Worm (Caenorhabditis elegans) whole organism, dauer: ENCODE results near the gene efr-3.

ENCODE experiments used
- unc-62 ChIP-seq: sonication (generic microtip); optimal IDR thresholded peaks from 2 replicates; lab custom pipeline; 2017; ENCODE audit warnings: missing biosample characterization, missing genetic modification reagents, missing genetic modification characterization

The efr-3 gene

DNA sequence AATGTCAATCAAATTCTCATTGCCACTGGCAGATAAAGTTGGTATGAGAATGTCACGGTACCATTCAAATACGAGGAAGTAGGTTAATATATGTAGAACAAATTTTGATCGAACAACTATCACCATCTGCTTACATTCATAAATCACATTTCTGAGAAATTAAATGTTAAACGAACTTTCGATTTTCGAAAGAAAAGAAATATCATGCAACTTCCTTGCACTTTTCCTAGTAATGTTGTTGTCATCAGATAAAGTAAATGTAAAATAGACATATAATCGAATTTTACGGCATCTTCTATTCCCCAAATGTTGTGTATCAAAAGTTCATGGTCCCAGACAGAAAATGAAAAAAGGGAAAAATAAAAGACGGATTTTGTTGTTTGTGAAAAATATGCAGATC lies 9.5 kb downstream of the efr-3 start:
- TF ChIP-seq unc-62, result no peak

DNA sequence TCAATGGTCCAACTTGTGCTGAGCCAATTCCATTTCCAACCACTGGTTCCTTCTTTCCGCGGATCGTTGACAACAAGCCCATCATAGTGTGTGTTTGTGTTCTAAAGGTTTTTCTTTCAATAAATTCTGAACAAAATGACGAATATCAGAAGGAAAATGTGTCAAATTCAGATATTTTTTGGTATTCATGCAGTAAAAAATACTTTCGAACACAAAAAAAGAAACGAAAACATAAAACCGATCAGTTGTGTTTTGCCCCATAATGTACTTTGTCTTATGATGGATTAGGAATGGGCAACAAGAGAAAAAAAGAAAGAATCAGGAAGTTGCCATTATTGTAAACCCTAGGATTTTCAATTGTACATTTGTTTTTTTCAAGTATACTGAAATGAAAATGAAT lies 11.8 kb downstream of the efr-3 start, which contains the start of gene glb-10:
Gene glb-10, minus strand, starts transcription at position 101 of the 400 bp plus-strand sequence.
- no peak for TF ChIP-seq unc-62

DNA sequence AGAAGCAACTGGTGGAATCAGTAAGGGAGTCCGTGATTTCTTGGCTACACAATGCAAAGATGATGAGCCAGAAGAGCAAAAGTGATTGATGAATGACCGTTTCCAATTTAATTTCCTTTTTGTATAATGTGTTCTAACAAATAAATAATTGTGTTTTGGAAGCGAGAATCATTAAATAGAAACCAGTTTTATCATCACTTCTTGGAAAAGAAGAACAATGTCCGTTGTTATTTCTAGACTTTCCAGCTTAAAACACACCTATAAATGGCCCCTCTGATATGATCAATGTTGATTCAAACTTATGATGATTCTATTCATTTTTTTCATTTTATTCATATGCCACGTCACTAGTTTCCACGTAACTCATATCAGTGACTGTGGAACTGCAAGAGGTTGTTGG lies 14.8 kb downstream of the efr-3 start, which contains the start of gene C29F5.8:
Gene C29F5.8, plus strand, starts transcription at position 301 of the 400 bp plus-strand sequence.
- TF ChIP-seq unc-62, result no peak

DNA sequence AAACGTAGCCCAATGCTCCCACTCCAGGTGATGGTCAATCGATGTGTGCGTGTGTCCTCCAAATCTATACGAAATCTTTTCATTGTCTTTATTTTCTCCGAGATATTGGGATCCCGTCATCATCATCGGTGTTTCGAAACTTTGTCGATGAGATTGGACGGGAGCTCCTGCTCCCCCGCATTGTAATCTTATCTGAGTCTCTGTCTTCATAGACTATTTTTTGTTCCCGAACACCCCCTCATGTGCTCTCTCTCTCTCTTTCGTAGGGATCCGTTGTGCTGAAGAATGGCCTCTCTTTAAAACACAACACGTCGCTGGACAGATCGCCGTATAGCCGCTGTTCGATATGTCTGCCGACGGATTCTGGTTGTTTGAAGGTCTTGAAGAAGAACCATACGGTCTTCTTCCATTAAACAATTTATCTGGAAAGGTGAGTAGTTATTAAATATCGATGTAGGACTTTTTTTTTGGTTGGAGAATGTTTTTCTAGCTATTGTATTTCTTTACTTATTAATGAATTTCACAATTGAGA lies 17.7 kb downstream of the efr-3 start, which contains the start of gene C29F5.1:
Gene C29F5.1, plus strand, starts transcription at position 317 of the 532 bp plus-strand sequence.
- no peak for TF ChIP-seq unc-62

DNA sequence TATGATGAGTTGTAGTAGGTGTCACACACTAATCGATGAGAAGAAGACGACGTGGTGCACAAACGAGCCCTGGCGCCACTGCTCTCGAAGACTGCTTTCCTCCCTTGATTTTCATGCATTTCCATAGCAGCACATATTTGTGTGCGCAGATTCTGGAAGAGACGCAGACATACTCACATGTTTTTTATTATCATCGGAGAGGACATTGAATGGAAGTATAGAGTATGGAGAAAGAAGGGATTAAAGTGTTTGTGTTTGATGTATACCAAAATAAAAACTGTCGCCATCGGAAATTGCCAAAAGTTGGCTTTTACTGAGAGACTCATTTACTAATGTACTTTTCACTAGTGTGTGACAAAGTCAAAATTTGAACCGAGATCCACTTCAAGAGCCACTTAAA lies 26.7 kb downstream of the efr-3 start, which contains the start of gene mps-1:
Gene mps-1, minus strand, starts transcription at position 101 of the 400 bp plus-strand sequence.
- no peak for TF ChIP-seq unc-62

DNA sequence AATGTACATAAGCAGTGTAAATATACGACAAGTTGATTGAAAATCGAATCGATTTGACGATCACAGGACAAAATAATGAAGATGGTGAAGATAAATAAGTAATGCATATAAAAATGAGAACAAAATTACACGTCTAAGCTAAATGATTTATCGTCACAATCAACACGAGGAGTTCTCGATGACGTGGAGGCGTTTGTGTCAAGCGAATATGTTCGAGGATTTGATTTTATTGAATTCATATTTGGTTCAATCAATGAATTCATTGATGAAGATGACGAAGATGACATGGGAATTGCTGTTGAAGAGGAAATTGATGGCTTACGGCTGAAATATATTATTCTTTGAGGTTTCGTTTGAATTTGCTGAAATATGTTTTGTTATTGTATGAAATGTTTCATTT lies 28.4 kb downstream of the efr-3 start, which contains the start of gene nyn-3:
Gene nyn-3, minus strand, starts transcription at position 101 of the 400 bp plus-strand sequence.
- TF ChIP-seq unc-62, result no peak

DNA sequence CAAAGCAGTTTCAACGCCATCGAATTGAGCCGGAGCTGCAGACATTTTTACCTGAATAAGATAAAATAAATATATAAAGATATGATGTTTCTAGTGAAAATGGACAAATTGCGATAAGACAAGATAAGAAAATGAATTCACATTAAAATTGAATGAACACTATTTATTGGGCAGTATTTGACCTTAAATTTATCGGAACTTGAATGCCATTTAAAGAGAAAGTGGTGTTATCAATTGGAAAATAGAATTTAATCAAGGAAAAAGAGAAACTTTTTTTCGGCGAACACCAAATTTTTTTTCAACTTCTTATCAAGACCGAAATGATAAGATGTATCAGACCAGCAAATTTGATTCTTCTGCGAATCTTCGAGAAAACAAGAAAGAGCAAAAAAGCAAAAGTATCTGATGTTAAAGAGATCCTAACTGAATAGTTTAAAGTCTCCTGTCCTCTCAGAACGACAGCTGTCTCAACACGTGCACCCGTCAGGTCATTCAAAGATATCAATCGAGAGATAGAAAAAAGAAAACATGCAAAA lies 30.8 kb downstream of the efr-3 start, which contains the start of gene upb-1:
Gene upb-1, minus strand, starts transcription at position 51 of the 536 bp plus-strand sequence.
- no peak for TF ChIP-seq unc-62

DNA sequence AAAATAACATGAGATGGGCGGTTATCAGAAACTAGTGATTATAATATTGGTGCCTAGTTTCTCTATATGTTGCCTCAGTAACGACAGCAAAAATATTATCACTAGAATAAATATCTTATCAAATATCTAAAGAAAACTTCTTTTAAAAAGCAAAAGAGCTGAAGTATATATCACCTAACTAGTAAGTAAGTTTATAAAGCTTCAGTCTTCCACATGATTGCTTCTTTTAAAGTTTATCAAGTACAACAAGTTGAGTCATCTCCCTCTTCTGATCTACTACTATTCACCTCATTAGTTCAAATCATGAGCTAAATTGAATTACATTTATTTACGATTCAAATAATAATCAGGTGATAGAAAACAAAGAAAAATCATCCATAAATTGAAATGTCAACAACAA lies 32.9 kb downstream of the efr-3 start:
- no peak for TF ChIP-seq unc-62

DNA sequence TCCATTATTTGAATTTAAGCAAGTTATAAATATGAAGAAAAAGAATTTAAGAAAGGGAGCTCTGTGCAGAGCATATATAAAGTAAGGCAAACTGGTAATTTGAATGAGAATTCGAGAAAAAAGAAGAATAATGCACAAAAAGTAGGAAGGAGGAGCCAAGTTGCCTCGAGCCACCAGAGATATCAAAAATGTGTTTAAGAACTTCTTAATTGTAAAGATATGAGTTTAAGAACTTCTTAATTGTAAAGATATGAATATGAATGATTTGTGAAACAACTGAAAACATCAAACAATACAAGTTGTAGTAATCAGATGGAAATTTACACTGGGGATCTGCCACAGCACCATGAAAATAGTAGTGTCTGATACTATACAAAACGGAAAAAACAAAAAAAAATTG lies 34.1 kb downstream of the efr-3 start, which contains the start of gene F13H8.6:
Gene F13H8.6, minus strand, starts transcription at position 101 of the 400 bp plus-strand sequence.
- no peak for TF ChIP-seq unc-62

DNA sequence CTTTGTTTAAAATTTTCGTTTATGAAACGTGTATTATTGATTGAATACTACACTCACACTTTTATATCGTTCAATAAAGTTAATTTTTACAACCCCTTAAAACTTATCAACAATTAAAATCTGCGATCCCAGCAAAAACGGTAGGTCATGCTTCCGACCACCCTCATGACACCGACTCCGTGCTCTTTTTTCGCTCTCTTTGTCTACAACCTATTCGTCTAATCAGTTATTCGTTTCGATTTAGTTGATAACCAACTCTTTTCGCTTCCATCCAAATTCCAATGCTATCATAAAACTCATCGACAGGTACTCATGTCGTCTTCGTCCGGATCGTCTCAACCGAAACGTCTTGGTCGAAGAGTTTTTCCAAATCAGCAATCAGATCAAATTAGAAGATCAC lies 37.9 kb downstream of the efr-3 start, which contains the start of gene F13H8.1:
Gene F13H8.1, plus strand, starts transcription at position 311 of the 400 bp plus-strand sequence.
- TF ChIP-seq unc-62, result no peak

DNA sequence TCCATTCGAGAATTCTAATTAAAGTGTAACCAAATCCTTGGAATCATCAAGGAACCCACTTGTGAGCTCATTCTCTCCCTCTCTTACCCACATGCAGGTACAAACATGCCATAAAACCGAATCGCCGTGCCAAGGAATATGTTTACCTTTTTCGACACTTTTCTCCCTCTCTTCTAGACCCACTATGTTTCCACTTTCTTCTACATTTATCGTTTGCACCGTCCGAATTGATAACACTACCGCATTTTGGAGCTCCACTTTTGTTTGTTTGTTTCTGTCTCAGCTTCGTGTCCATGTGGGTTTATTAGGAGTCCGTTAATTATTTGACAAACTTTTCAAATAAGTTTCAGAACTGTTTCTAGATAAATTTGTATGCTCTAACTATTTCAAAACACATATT lies 39.1 kb downstream of the efr-3 start:
- TF ChIP-seq unc-62, result no peak

DNA sequence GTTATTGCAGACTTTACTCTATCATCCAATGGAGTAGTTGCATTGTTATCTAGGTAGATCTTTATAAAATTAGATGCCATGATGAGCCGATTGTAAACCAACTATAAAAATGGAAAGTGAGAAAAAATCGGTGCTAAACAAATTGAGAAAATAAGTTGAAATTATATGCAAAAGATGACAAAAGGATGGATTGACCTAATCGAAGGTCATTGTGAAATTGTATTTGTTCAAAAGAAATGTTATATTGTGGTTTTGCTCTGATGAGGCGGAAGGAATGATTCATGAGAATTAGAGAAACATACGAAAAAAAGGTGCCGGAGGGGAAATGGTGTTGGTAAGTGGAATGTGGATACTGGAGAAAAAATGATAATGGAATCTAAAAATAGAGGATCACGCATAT lies 40.0 kb downstream of the efr-3 start, which contains the start of gene scly-1:
Gene scly-1, minus strand, starts transcription at position 101 of the 400 bp plus-strand sequence.
- no peak for TF ChIP-seq unc-62

DNA sequence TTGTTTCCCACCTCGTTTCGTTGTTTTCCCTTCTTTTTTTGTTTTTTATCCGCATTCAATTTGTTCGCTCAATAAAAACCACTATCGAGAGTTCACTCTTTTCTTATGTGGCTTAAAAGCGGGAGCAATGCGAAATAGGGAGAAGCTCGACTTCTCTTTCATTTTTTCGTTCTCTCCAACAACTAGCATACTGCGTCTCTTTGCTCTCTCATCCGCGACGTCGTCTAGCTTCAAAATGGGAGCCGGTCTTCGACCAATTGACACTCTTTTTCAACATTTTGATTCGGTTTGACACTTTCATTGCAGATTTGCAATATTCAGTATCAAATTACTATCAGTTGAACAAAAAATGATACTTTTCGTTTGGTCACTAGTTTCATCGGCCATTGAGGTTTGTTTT lies 47.0 kb downstream of the efr-3 start, which contains the start of gene bpl-1:
Gene bpl-1, plus strand, starts transcription at position 301 of the 400 bp plus-strand sequence.
- TF ChIP-seq unc-62, result no peak

DNA sequence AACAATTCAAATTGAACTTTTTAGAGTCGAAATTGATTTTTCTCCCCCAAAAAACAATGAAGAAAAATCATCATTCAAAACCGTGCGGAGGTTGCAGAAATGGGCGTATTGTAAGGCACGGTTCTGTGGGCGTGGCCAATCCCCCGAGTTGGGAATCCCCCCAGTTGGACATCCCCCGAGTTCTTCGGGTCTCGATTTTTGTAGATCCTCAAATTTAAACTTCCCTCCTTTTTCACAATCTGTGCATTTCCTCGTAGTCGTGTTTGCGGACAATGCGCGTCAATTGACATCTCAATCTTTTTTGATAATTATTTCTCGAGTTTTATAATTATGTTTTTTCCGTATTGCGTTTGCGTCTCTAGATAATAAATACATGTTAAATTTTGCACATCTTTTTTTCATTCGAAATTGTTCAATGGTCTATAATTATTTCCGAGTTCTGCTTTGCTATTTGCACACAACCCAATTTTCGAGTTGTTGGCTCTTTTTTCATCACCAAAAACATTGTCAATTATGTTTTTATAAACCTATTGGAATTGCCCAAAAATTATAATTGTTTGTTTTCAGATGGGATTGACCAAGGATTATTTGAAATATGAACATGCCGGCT lies 51.0 kb downstream of the efr-3 start, which contains the start of gene F13H8.2:
Gene F13H8.2, plus strand, starts transcription at position 560 of the 610 bp plus-strand sequence.
- no peak for TF ChIP-seq unc-62
